Fruit fly (Drosophila melanogaster) whole organism, embryonic: ENCODE measurements around the gene Dis3.

Experiments
- Abd-B ChIP-seq: fragments of 200-800 bp; sonication (Bioruptor generic); optimal IDR thresholded peaks from 2 replicates; lab custom pipeline; 2018; ENCODE audit warnings: missing biosample characterization, mild to moderate bottlenecking, missing genetic modification characterization, moderate library complexity
- Antp ChIP-seq: fragments of 200-800 bp; sonication (Bioruptor generic); optimal IDR thresholded peaks from 3 replicates; lab custom pipeline; 2016; ENCODE audit warnings: missing biosample characterization, missing genetic modification characterization
- B-H2 ChIP-seq: fragments of 200-800 bp; sonication (Bioruptor generic); optimal IDR thresholded peaks from 2 replicates; lab custom pipeline; 2018; ENCODE audit warnings: missing biosample characterization, mild to moderate bottlenecking, missing genetic modification characterization
- Bgb ChIP-seq: fragments of 200-800 bp; sonication (Bioruptor generic); IDR thresholded peaks from 2 replicates; pipeline ENCODE4 v1.3.6; 2022; ENCODE audit warnings: missing biosample characterization, missing genetic modification characterization; ENCODE audit not compliant: partially characterized antibody
- CG10959 ChIP-seq: fragments of 200-800 bp; sonication (Bioruptor generic); IDR thresholded peaks from 2 replicates; pipeline ENCODE4 v1.3.6; 2022; ENCODE audit warnings: missing biosample characterization, missing genetic modification characterization
- CG11696 ChIP-seq: fragments of 200-800 bp; sonication (Bioruptor generic); IDR thresholded peaks from 2 replicates; pipeline ENCODE4 v1.3.6; 2022; ENCODE audit warnings: missing biosample characterization, missing genetic modification characterization
- CG14050 ChIP-seq: fragments of 200-800 bp; sonication (Bioruptor generic); IDR thresholded peaks from 3 replicates; pipeline ENCODE4 v1.3.6; 2022; ENCODE audit warnings: missing biosample characterization, missing genetic modification characterization
- CG18262 ChIP-seq: fragments of 200-800 bp; optimal IDR thresholded peaks from 3 replicates; lab custom pipeline; 2019; ENCODE audit warnings: missing biosample characterization, mild to moderate bottlenecking, missing genetic modification characterization, moderate library complexity
- CG18764 ChIP-seq: fragments of 200-800 bp; sonication (Bioruptor generic); optimal IDR thresholded peaks from 3 replicates; lab custom pipeline; 2016; ENCODE audit warnings: missing biosample characterization, missing genetic modification characterization
- CG2129 ChIP-seq: fragments of 200-800 bp; sonication (Bioruptor generic); IDR thresholded peaks from 2 replicates; pipeline ENCODE4 v1.3.6; 2022; ENCODE audit warnings: missing biosample characterization, missing genetic modification characterization; ENCODE audit not compliant: partially characterized antibody
- CG2889 ChIP-seq: fragments of 200-800 bp; sonication (Bioruptor generic); IDR thresholded peaks from 3 replicates; pipeline ENCODE4 v1.3.6; 2022; ENCODE audit warnings: missing biosample characterization, missing genetic modification characterization
- CG3407 ChIP-seq: fragments of 200-800 bp; sonication (Bioruptor generic); optimal IDR thresholded peaks from 2 replicates; lab custom pipeline; 2018; ENCODE audit warnings: missing biosample characterization, mild to moderate bottlenecking, missing genetic modification characterization
- CG4617 ChIP-seq: fragments of 200-800 bp; sonication (Bioruptor generic); optimal IDR thresholded peaks from 3 replicates; lab custom pipeline; 2016; ENCODE audit warnings: missing biosample characterization, missing genetic modification characterization, borderline replicate concordance
- CG8290 ChIP-seq, 3 experiments: fragments of 200-800 bp; sonication (Bioruptor generic); optimal IDR thresholded peaks; 2 replicates each; lab custom pipeline; 2016 to 2019; ENCODE audit warnings: missing biosample characterization in 3 of 3, missing genetic modification characterization in 3 of 3, mild to moderate bottlenecking in 2 of 3, moderate library complexity in 1 of 3
- CG8478 ChIP-seq: fragments of >200 bp; optimal IDR thresholded peaks from 2 replicates; lab custom pipeline; 2018
- CTCF ChIP-seq: fragments of 200-800 bp; sonication (Bioruptor generic); optimal IDR thresholded peaks from 2 replicates; lab custom pipeline; 2017; ENCODE audit warnings: missing biosample characterization, mild to moderate bottlenecking, missing genetic modification characterization, moderate library complexity
- Dad ChIP-seq: fragments of 200-800 bp; sonication (Bioruptor generic); optimal IDR thresholded peaks from 3 replicates; lab custom pipeline; 2016; ENCODE audit warnings: missing biosample characterization, missing genetic modification characterization
- Dbx ChIP-seq: fragments of 200-800 bp; sonication (Bioruptor generic); IDR thresholded peaks from 3 replicates; pipeline ENCODE4 v1.3.6; 2022; ENCODE audit warnings: missing biosample characterization, missing genetic modification characterization
- Deaf1 ChIP-seq: fragments of 200-800 bp; optimal IDR thresholded peaks from 3 replicates; lab custom pipeline; 2019; ENCODE audit warnings: missing biosample characterization, mild to moderate bottlenecking, missing genetic modification characterization, moderate library complexity
- Dref ChIP-seq: fragments of 200-800 bp; sonication (Bioruptor generic); IDR thresholded peaks from 2 replicates; pipeline ENCODE4 v1.3.6; 2022; ENCODE audit warnings: missing biosample characterization, missing genetic modification characterization
- Fer2 ChIP-seq: fragments of 200-800 bp; sonication (Bioruptor generic); optimal IDR thresholded peaks from 2 replicates; lab custom pipeline; 2018; ENCODE audit warnings: missing biosample characterization, mild to moderate bottlenecking, missing genetic modification characterization, moderate library complexity
- Hey ChIP-seq: fragments of 200-800 bp; sonication (Bioruptor generic); optimal IDR thresholded peaks from 3 replicates; lab custom pipeline; 2018; ENCODE audit warnings: missing biosample characterization, mild to moderate bottlenecking, missing genetic modification characterization
- Hr3 ChIP-seq: fragments of 200-800 bp; sonication (Bioruptor generic); optimal IDR thresholded peaks from 3 replicates; lab custom pipeline; 2016; ENCODE audit warnings: missing biosample characterization, missing genetic modification characterization
- NFAT ChIP-seq: fragments of 200-800 bp; sonication (Bioruptor generic); IDR thresholded peaks from 2 replicates; pipeline ENCODE4 v1.3.6; 2022; ENCODE audit warnings: missing biosample characterization, missing genetic modification characterization
- Oli ChIP-seq: fragments of 200-800 bp; sonication (Bioruptor generic); optimal IDR thresholded peaks from 2 replicates; lab custom pipeline; 2018; ENCODE audit warnings: missing biosample characterization, mild to moderate bottlenecking, missing genetic modification characterization, moderate library complexity
- Pdp1 ChIP-seq, 2 experiments: fragments of 200-800 bp; sonication (Bioruptor generic); optimal IDR thresholded peaks; 3 replicates each; lab custom pipeline; 2016; ENCODE audit warnings: missing biosample characterization in 2 of 2, missing genetic modification characterization in 2 of 2, mild to moderate bottlenecking in 1 of 2, moderate library complexity in 1 of 2
- Trl ChIP-seq, 3 experiments: fragments of >200 bp in 2 of 3; fragments of 200-800 bp in 1 of 3; sonication (Bioruptor generic) in 1 of 3; optimal IDR thresholded peaks; 2 replicates in 1 of 3; 3 replicates in 2 of 3; lab custom pipeline; 2016 to 2017; ENCODE audit warnings: missing biosample characterization in 1 of 3, missing genetic modification characterization in 1 of 3
- Vsx1 ChIP-seq: fragments of 200-800 bp; sonication (Bioruptor generic); optimal IDR thresholded peaks from 2 replicates; lab custom pipeline; 2017; ENCODE audit warnings: missing biosample characterization, mild to moderate bottlenecking, missing genetic modification characterization, missing genetic modification reagents
- ac ChIP-seq: fragments of 200-800 bp; sonication (Bioruptor generic); optimal IDR thresholded peaks from 3 replicates; lab custom pipeline; 2017; ENCODE audit warnings: missing biosample characterization, mild to moderate bottlenecking, missing genetic modification characterization
- bigmax ChIP-seq: fragments of 200-800 bp; sonication (Bioruptor generic); optimal IDR thresholded peaks from 2 replicates; lab custom pipeline; 2018; ENCODE audit warnings: missing biosample characterization, mild to moderate bottlenecking, missing genetic modification characterization
- bsh ChIP-seq, 2 experiments: fragments of 200-800 bp; sonication (Bioruptor generic); optimal IDR thresholded peaks; 2 replicates each; lab custom pipeline; 2017 to 2018; ENCODE audit warnings: mild to moderate bottlenecking in 2 of 2, missing biosample characterization in 2 of 2, missing genetic modification characterization in 2 of 2, moderate library complexity in 1 of 2
- dysf ChIP-seq: fragments of 200-800 bp; sonication (Bioruptor generic); IDR thresholded peaks from 3 replicates; pipeline ENCODE4 v1.3.6; 2022; ENCODE audit warnings: missing biosample characterization, missing genetic modification characterization
- exex ChIP-seq: fragments of 200-800 bp; sonication (Bioruptor generic); optimal IDR thresholded peaks from 4 replicates; lab custom pipeline; 2018; ENCODE audit warnings: missing biosample characterization, mild to moderate bottlenecking, missing genetic modification characterization, moderate library complexity
- fru ChIP-seq: fragments of >200 bp; optimal IDR thresholded peaks from 2 replicates; lab custom pipeline; 2017
- lbe ChIP-seq: fragments of 200-800 bp; sonication (Bioruptor generic); optimal IDR thresholded peaks from 2 replicates; lab custom pipeline; 2016; ENCODE audit warnings: missing biosample characterization, mild to moderate bottlenecking, missing genetic modification characterization
- luna ChIP-seq: fragments of 200-800 bp; sonication (Bioruptor generic); optimal IDR thresholded peaks from 2 replicates; lab custom pipeline; 2016; ENCODE audit warnings: missing biosample characterization, missing genetic modification characterization
- mld ChIP-seq: fragments of 200-800 bp; sonication (Bioruptor generic); IDR thresholded peaks from 3 replicates; pipeline ENCODE4 v1.3.6; 2022; ENCODE audit warnings: missing biosample characterization, missing genetic modification characterization; ENCODE audit not compliant: partially characterized antibody
- nom ChIP-seq: fragments of 200-800 bp; sonication (Bioruptor generic); optimal IDR thresholded peaks from 2 replicates; lab custom pipeline; 2017; ENCODE audit warnings: missing biosample characterization, missing genetic modification characterization, mild to moderate bottlenecking, moderate library complexity, missing genetic modification reagents
- odd ChIP-seq: fragments of 200-800 bp; sonication (Bioruptor generic); optimal IDR thresholded peaks from 2 replicates; lab custom pipeline; 2017; ENCODE audit warnings: missing biosample characterization, mild to moderate bottlenecking, missing genetic modification characterization
- pb ChIP-seq: fragments of 200-800 bp; sonication (Bioruptor generic); optimal IDR thresholded peaks from 3 replicates; lab custom pipeline; 2016; ENCODE audit warnings: missing biosample characterization, missing genetic modification characterization
- pros ChIP-seq: fragments of 200-800 bp; sonication (Bioruptor generic); optimal IDR thresholded peaks from 3 replicates; lab custom pipeline; 2019; ENCODE audit warnings: missing biosample characterization, mild to moderate bottlenecking, missing genetic modification characterization, moderate library complexity
- ranshi ChIP-seq: fragments of 200-800 bp; sonication (Bioruptor generic); IDR thresholded peaks from 2 replicates; pipeline ENCODE4 v1.3.6; 2022; ENCODE audit warnings: missing biosample characterization, missing genetic modification characterization
- rib ChIP-seq: fragments of 200-800 bp; sonication (Bioruptor generic); IDR thresholded peaks from 2 replicates; pipeline ENCODE4 v1.3.6; 2022; ENCODE audit warnings: missing biosample characterization, missing genetic modification characterization
- tap ChIP-seq: fragments of 200-800 bp; optimal IDR thresholded peaks from 3 replicates; lab custom pipeline; 2019; ENCODE audit warnings: missing biosample characterization, mild to moderate bottlenecking, missing genetic modification characterization, moderate library complexity
- tx ChIP-seq: fragments of 200-800 bp; sonication (Bioruptor generic); optimal IDR thresholded peaks from 2 replicates; lab custom pipeline; 2016; ENCODE audit warnings: missing biosample characterization, missing genetic modification characterization
- wdn ChIP-seq: fragments of 200-800 bp; sonication (Bioruptor generic); IDR thresholded peaks from 2 replicates; pipeline ENCODE4 v1.3.6; 2022; ENCODE audit warnings: missing biosample characterization, missing genetic modification characterization

The Dis3 gene

DNA sequence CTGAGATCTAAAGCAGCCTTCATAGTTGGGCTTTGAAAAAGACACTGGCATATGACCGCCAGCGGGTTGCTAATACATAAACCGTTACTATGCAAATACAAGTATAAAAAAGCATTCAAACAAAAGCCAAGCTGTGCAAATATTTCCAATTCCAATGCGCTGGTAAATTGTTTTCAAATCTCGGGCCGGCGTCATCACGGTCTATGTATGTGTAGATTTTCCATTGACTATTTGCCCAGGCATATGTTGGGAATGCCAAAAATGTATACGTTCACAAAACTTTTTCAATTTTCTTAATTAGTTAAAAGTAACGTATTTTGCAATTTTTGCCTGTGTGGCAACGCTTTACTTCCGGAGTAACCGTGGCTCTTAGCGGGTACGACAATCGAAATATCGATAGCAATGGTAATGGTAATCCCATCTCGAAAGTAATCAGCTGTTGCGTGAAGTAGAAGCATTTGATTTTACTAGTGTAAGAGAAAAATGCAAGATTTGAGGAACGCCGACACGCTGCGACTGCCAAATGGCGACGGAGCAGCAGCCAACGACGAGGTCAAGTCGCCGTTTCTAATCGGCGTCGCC, 43.4 kb upstream of the Dis3 start, which contains the start of the genes CG34290 and Uck (continued):
- TF ChIP-seq Bgb (peak; percentile 86), lbe (GFP tag; lab: Kevin White, UChicago) (peak; percentile 67), CG14050 (peak; percentile 58), ac (peak; percentile 31), mld (GFP tag; lab: Robert Waterston, UW) (peak; percentile 65; the same call in 1 of the 3 replicates), Hr3 (GFP tag; lab: Kevin White, UChicago) (peak; percentile 35), CG18764 (GFP tag; lab: Kevin White, UChicago) (peak; percentile 54), exex (tag; lab: Kevin White, UChicago) (peak; percentile 69), Pdp1 (GFP tag; optimal IDR thresholded peaks at IDR 0.05; lab: Kevin White, UChicago) (peak in 1 of 2 experiments; percentile 76), odd (GFP tag; lab: Kevin White, UChicago) (peak; percentile 79), CG3407 (peak; percentile 58), CG2129 (GFP tag; lab: Robert Waterston, UW) (peak; percentile 35), tap (tag; lab: Kevin White, UChicago) (peak; percentile 28), Hey (peak; percentile 46), CG18262 (peak; percentile 63), B-H2 (GFP tag; lab: Kevin White, UChicago) (peak; percentile 89), Vsx1 (GFP tag; lab: Kevin White, UChicago) (peak; percentile 97), Trl (optimal IDR thresholded peaks at IDR 0.05; lab: Kevin White, UChicago) (no peak), Trl (GFP tag; optimal IDR thresholded peaks at IDR 0.05; lab: Kevin White, UChicago) (peak; percentile 84), pb (GFP tag; lab: Kevin White, UChicago) (peak; percentile 85), tx (GFP tag; lab: Kevin White, UChicago) (peak; percentile 67), CG2889 (GFP tag; lab: Robert Waterston, UW) (no peak), NFAT (GFP tag; lab: Robert Waterston, UW) (peak; percentile 75), fru (lab: Kevin White, UChicago) (no peak), Antp (GFP tag; lab: Kevin White, UChicago) (peak; percentile 59), CG8290 (GFP tag; optimal IDR thresholded peaks at IDR 0.05; lab: Kevin White, UChicago) (peak; percentile 42), CG8290 (tag; optimal IDR thresholded peaks at IDR 0.05; lab: Kevin White, UChicago) (peak; percentile 41 to 89), rib (GFP tag; lab: Robert Waterston, UW) (no peak), Dbx (GFP tag; lab: Robert Waterston, UW) (peak; percentile 70), bigmax (GFP tag; lab: Kevin White, UChicago) (peak; percentile 64), CG8478 (lab: Kevin White, UChicago) (no peak), Abd-B (GFP tag; lab: Kevin White, UChicago) (peak; percentile 17), Fer2 (tag; lab: Kevin White, UChicago) (peak; percentile 76), Oli (tag; lab: Kevin White, UChicago) (peak; percentile 47), Deaf1 (peak; percentile 35), luna (GFP tag; lab: Kevin White, UChicago) (peak; percentile 44), pros (GFP tag; lab: Kevin White, UChicago) (no peak), wdn (GFP tag; lab: Robert Waterston, UW) (0 out of 2 replicates have a peak, but pooled peaks have one; percentile 54), Dref (peak; percentile 89), nom (GFP tag; lab: Kevin White, UChicago) (peak; percentile 57), CG11696 (GFP tag; lab: Robert Waterston, UW) (no peak), CTCF (GFP tag; lab: Kevin White, UChicago) (peak; percentile 58), Dad (GFP tag; lab: Kevin White, UChicago) (peak; percentile 71), ranshi (GFP tag; lab: Robert Waterston, UW) (peak; percentile 60; the same call in 1 of the 2 replicates), dysf (GFP tag; lab: Robert Waterston, UW) (peak; percentile 75; the same call in 2 of the 3 replicates), bsh (GFP tag; optimal IDR thresholded peaks at IDR 0.05; lab: Kevin White, UChicago) (peak in 1 of 2 experiments; percentile 61), CG10959 (GFP tag; lab: Robert Waterston, UW) (peak; percentile 30; the same call in 1 of the 2 replicates), CG4617 (peak; percentile 70)
